Comparison of ENCODE assay signal across 1 fruit fly cellular context in the genomic region with DNA sequence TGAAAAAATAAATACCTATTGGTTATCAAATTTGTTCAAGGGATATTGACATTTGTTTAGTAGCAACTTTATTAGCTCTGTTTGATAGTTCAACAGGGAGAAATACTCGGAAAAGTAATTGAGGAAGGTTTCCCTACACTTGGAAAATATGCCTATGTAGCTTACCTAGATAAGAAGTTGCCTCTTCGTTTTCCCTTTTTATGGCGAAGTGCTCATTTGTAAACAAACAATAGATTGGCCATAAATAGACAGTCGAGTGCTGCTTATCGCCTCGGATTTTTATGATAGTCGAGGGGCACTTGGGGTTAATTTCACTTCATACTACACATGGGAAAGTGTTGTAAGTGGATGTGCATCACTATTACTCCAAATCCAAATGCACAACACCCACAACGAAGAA.
TF ChIP-seq lines count a peak whose summit lies in the region.

No protein-coding gene starts in this region.

TF ChIP-seq in whole organism, embryonic, 481 proteins besides CTCF, POLR2A, EP300 and RAD21 (continued from another document):
- TF ChIP-seq CG11398 (GFP tag; optimal IDR thresholded peaks at IDR 0.05; lab: Kevin White, UChicago) = peak; percentile 44
- no peak for TF ChIP-seq chinmo (GFP tag; IDR thresholded peaks at IDR 0.05; lab: Robert Waterston, UW; ENCODE audit: partially characterized antibody)
- peak in 1 of 2 experiments; percentile 70 for TF ChIP-seq eve (GFP tag; optimal IDR thresholded peaks at IDR 0.05; lab: Kevin White, UChicago)
- no peak for TF ChIP-seq NK7.1 (GFP tag; optimal IDR thresholded peaks at IDR 0.05; lab: Kevin White, UChicago)
- no peak for TF ChIP-seq Ets97D (GFP tag; optimal IDR thresholded peaks at IDR 0.05; lab: Kevin White, UChicago)
- TF ChIP-seq CG13296 (GFP tag; optimal IDR thresholded peaks at IDR 0.05; lab: Kevin White, UChicago) = no peak
- no peak for TF ChIP-seq sim (GFP tag; IDR thresholded peaks at IDR 0.05; lab: Robert Waterston, UW)
- no peak for TF ChIP-seq Atf3 (GFP tag; optimal IDR thresholded peaks at IDR 0.05; lab: Kevin White, UChicago)
- no peak for TF ChIP-seq chn (GFP tag; optimal IDR thresholded peaks at IDR 0.05; lab: Kevin White, UChicago)
- no peak for TF ChIP-seq tap (tag; optimal IDR thresholded peaks at IDR 0.05; lab: Kevin White, UChicago)
- TF ChIP-seq Med (GFP tag; lab: Kevin White, UChicago) = peak; percentile 73
- TF ChIP-seq Neu2 (GFP tag; optimal IDR thresholded peaks at IDR 0.05; lab: Kevin White, UChicago; ENCODE audit: borderline replicate concordance) = no peak
- TF ChIP-seq CG7745 (tag; optimal IDR thresholded peaks at IDR 0.05; lab: Kevin White, UChicago) = peak; percentile 27
- no peak for TF ChIP-seq dimm (GFP tag; IDR thresholded peaks at IDR 0.05; lab: Robert Waterston, UW)
- no peak for TF ChIP-seq CG30403 (GFP tag; optimal IDR thresholded peaks at IDR 0.05; lab: Kevin White, UChicago)
- no peak for TF ChIP-seq HLH3B (GFP tag; IDR thresholded peaks at IDR 0.05; lab: Robert Waterston, UW)
- TF ChIP-seq CG6175 (GFP tag; IDR thresholded peaks at IDR 0.05; lab: Robert Waterston, UW) = no peak
- no peak for TF ChIP-seq ttk (GFP tag; IDR thresholded peaks at IDR 0.05; lab: Robert Waterston, UW)
- no peak for TF ChIP-seq CG7987 (GFP tag; optimal IDR thresholded peaks at IDR 0.05; lab: Kevin White, UChicago)
- peak; percentile 30; the same call in 1 of the 2 replicates for TF ChIP-seq Xrp1 (GFP tag; IDR thresholded peaks at IDR 0.05; lab: Robert Waterston, UW)
- no peak for TF ChIP-seq gcm (GFP tag; optimal IDR thresholded peaks at IDR 0.05; lab: Kevin White, UChicago)
- TF ChIP-seq exex (tag; optimal IDR thresholded peaks at IDR 0.05; lab: Kevin White, UChicago) = no peak
- TF ChIP-seq CG2712 (tag; optimal IDR thresholded peaks at IDR 0.05; lab: Kevin White, UChicago) = peak; percentile 20
- TF ChIP-seq CG31441 (GFP tag; IDR thresholded peaks at IDR 0.05; lab: Robert Waterston, UW) = no peak
- TF ChIP-seq cg (GFP tag; optimal IDR thresholded peaks at IDR 0.05; lab: Kevin White, UChicago) = peak; percentile 2
